Worm (Caenorhabditis elegans): ENCODE measurements around the gene sdz-8.
"Not testable (repeated sequence)": the region's sequence is repeated elsewhere in the genome, so short reads cannot be mapped to it uniquely, and the experiment has no call there.

The sdz-8 gene

DNA sequence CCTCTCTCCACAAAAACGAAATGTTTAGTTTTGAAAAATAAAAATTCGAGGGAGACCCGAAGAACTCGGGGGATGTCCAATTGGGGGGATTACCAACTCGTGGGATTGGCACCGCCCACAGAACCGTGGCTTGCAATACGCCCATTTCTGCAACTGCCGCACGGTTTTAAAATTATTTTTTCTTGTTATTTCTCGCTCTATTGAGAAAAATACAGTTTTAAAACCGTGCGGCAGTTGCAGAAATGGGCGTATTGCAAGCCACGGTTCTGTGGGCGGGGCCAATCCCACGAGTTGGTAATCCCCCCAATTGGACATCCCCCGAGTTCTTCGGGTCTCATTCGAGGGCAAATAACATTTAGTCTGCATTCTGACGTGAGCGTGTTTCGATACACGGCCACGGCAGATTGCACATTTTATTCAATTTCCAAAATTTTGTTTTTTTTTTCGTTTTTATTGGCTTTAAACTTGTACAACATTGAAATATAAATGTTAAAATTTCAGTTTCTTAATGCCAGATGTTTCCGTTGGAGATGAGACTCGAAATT, 11.1 kb downstream of the sdz-8 start, which contains the start of the genes C55A6.1 and C55A6.10:
Gene C55A6.1 (minus strand): TSS at position 116 of the 545 bp plus-strand sequence.
Gene C55A6.10 (plus strand): TSS at position 495 of the 545 bp plus-strand sequence.
- TF ChIP-seq unc-62 (GFP tag; optimal IDR thresholded peaks at IDR 0.05) = not testable (repeated sequence)

DNA sequence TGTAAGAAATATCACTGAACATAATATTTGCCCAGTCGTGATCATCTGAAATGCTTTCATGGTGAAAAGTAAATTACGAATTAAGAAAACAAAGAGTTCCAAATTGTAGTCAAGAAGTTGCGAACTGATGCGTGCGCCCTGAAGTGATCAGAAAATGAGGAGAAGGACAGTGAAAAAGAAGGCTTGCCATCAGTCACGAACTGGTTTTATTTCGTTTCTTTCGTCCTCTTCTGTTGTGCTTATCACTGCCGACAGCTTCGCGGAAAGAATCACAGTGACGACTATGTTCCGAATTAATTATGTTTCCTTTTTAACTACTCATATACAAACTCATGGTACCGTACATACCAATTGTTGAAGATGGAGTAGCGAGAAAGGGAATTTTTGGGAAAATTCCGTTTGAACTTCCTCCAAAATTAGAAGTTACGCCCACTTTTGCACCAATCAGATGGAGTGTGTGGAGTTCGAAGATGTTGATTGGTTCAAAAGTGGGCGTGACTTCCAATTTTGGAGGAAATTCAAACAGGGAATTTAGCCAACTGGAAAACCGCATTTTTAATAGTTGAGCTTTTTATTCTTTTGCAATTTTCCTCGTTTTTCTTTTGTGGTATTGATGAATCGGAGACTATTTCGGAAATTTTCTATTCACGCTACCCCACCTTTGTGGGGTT, 12.8 kb downstream of the sdz-8 start, which contains the start of gene C55A6.12:
Gene C55A6.12 (minus strand): TSS at position 51 of the 671 bp plus-strand sequence.
- TF ChIP-seq unc-62 (GFP tag; optimal IDR thresholded peaks at IDR 0.05) = no peak

DNA sequence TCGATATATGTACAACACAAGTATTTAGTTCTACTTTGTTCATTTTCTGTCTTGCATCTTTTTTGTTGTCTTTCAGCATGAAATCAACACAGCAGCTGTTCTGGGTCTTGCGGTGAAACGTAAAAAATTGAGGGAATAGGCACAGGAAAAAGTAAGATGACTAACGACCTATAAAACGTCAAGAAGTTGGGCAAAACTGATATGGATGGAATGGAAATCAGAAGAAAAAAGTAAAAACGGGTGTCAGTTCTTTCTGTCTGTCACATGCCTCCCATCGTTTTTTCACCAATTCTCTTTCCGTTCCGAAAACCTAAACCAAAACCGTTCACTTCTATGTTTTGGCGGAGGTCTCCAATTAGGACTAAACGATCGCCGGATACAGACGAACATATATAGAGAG, 15.0 kb downstream of the sdz-8 start:
- TF ChIP-seq unc-62 (GFP tag; optimal IDR thresholded peaks at IDR 0.05) = no peak

DNA sequence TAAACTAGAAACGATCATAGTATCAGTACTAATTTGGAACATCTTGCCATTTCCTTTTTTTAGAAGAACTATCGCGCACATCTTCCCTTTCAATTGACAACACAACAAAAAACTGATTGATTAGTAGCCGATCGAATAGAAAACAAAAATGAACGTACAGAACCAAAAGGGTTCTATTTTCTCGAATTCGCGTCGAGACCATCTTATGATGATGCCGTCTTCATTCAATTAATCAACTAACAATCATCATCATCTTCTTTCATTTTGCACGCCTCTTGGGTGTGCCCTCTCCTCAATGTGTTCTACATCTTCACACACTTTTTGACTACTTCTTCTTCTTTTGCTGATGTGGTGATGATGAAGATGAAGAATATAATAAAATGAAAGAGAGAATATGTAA, 16.2 kb downstream of the sdz-8 start:
- TF ChIP-seq unc-62 (GFP tag; optimal IDR thresholded peaks at IDR 0.05) = no peak

DNA sequence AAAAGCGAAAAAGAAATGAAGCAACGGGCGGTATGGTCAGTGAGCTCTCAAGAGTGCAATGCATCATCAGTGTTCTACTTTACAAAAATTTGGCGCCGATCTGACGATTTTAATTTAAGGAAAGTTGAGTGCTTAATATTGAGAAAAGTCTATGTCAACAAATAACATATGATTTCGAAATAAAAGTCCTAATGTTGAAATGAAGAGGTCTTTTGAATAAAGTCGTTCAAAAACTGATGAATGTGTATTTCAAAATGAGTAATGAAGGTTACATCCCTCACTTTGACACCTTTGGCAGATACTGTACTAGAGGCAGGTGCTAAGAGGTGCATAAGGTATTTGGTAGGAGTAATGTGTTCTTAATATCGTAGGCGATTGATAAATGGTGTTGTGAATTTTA, 18.5 kb downstream of the sdz-8 start:
- TF ChIP-seq unc-62 (GFP tag; optimal IDR thresholded peaks at IDR 0.05) = no peak

DNA sequence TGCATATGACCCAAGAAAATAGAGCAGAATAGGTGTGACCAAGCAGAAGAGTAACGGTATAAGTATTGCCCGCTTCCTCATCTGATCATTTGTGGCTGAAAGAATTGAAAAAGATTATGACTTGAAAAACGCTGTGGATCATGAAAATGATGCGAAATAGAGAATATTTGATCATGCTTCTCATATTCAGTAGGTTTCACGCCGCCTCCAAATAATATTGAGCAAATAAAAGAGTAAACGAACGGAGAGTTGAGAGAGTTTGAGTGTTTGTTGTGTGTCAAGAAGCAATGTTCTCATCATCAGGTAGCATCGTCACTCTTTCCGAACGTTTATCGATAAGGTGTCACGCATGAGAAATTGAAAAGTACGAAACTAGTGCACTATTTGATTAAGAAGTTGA, 19.7 kb downstream of the sdz-8 start, which contains the start of gene htrl-1:
Gene htrl-1 (minus strand): TSS at position 101 of the 400 bp plus-strand sequence.
- TF ChIP-seq unc-62 (GFP tag; optimal IDR thresholded peaks at IDR 0.05) = no peak

DNA sequence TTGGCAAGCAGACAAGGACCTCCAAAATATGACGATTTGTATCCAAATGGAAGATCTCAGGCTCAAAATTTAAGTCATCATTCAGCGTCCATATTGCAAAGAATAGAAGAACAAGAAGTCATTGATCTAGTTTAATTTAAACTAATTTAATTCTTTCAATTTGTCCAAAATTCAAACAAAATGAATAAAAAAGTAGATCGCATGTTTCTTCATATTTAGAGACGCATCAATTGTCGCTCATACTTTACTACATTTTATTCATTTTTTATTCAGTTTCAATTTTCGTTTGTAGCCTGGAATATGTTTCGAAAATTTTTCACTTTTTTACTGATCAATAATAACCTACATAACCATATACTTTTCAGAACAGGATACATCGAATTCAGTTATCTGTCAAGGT, 23.5 kb downstream of the sdz-8 start, which contains the start of gene T11F9.21:
Gene T11F9.21 (plus strand): TSS at position 301 of the 400 bp plus-strand sequence.
- TF ChIP-seq unc-62 (GFP tag; optimal IDR thresholded peaks at IDR 0.05) = no peak

DNA sequence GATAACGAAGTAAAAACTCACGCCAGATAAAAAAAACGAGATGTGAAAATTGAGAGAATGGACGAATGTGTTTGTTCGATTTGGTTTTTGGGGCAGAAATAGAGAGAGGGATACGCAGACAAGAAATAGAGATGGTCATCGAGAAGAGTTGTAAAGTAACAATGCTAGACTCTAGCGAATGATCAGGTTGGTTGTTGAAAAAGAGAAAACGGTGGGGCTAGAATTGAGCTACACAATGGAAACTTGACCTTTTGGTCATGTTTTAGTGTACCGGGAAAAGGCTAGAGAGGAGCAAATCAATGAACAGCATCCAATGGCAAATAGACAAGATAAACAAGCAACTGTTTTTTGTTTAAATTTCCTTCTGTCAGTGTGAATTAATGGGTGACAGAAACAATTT, 25.6 kb downstream of the sdz-8 start, which contains the start of gene dhs-19:
Gene dhs-19 (minus strand): TSS at position 101 of the 400 bp plus-strand sequence.
- TF ChIP-seq unc-62 (GFP tag; optimal IDR thresholded peaks at IDR 0.05) = no peak

DNA sequence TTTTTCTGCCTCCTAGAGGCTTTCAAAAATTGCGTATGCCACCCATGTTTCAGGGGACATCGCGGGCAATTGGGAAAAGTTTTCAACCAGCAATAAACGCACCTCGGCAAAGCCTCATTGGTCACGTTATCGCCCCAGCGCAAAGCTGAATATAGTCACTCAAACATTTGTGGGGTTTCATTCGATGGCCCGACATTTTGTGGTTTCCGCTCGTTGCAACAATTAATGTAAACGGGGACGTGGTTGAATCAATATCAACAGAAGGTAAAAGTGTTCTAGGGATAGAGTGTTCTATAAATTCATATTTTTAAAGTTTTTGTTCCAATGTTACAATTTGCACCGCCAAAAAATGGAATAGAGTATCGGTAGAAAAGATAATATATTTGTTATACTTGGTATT, 27.7 kb downstream of the sdz-8 start:
- TF ChIP-seq unc-62 (GFP tag; optimal IDR thresholded peaks at IDR 0.05) = no peak

DNA sequence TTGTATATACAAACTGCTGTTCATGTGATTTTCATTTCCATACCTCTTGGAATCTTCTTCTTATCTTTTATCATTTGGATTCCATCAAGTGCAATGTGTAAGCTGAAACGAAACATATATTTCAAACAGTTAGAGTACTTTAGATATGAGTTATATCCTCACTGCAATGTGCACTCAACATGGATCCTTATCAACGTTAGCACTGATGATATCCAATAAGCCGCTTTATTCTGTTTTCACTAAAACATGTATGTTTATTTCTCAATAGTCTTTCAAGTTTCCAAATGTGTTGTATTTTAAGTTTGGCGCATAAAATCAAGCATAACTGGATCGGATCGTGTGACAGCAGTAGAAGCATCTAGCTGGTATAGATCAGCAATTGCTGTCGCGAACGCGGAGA, 29.3 kb downstream of the sdz-8 start, which contains the start of gene T11F9.10:
Gene T11F9.10 (plus strand): TSS at position 301 of the 400 bp plus-strand sequence.
- no peak for TF ChIP-seq unc-62 (GFP tag; optimal IDR thresholded peaks at IDR 0.05)

DNA sequence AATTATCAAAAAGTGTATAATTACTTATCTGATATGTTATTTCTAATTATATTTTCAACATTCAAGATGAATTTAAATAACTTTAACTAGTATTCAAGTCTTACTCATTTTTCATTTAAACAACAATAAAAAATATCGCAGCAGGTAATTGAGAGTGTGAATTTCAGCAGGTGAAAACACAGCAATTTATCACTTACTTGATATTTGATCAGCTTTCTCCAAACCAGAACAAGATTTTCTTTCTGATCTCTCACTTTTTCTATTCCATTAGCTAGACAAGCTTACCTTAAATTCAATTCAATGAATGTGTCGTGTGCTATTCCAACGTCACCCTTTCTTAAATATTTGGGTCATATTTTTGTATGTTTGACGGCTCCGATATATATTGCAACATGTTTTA, 30.4 kb downstream of the sdz-8 start, which contains the start of gene srh-1:
Gene srh-1 (plus strand): TSS at position 301 of the 400 bp plus-strand sequence.
- TF ChIP-seq unc-62 (GFP tag; optimal IDR thresholded peaks at IDR 0.05) = no peak

DNA sequence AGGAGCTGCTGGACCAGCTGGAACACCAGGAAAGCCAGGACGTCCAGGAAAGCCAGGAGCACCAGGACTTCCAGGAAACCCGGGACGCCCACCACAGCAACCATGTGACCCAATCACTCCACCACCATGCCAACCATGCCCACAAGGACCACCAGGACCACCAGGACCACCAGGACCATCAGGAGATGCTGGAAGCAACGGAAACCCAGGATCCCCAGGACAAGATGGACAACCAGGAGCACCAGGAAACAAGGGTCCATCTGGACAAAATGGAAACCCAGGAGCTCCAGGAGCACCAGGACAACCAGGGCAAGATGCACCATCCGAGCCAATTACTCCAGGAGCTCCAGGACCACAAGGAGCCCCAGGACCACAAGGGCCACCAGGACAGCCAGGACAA, 31.6 kb downstream of the sdz-8 start:
- TF ChIP-seq unc-62 (GFP tag; optimal IDR thresholded peaks at IDR 0.05) = no peak

DNA sequence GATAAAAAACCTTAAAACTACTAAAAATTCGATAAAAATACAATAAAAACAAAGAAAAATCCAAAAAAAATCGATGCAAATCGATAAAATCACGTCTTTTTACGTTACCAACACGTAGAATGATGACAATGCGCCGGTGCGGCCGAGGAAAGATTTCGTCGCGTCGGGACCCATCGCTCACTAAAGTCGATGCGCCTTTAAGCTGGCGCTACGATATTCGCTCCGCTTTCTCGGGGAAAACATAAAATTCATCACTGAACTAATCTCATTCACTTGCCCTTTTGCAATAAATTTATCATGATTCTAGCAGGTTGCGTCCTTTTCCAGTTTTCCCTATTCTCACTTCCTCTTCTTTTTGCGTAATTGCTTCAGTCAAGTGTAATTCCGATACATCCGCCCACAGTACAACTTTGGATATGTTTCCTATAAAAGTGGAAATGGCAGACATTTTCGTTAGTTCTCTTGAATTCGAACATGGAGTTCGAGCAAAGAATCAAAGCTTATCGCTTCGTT, 32.4 kb downstream of the sdz-8 start, which contains the start of gene col-157:
Gene col-157 (plus strand): TSS at position 463 of the 513 bp plus-strand sequence.
- TF ChIP-seq unc-62 (GFP tag; optimal IDR thresholded peaks at IDR 0.05) = not testable (repeated sequence)

DNA sequence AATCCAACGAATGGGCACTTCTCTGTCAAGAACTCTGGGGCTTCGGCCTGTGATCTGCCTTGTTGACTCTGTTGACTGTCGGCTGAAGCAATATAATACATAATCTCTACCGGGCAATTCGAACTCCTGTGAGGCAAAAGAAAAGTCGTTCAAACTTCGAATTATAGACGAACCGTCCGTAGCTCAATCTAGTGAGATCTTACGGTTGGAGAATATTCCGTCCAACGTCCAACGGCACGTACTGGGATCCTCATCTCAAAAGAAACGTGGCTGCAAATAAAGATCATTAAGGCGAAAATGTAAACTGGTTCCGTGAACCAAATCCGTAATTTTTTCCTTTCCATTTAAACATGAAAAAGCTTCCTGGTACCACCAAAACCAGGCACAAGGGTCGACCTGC, 35.3 kb downstream of the sdz-8 start, which contains the start of gene T11F9.14:
Gene T11F9.14 (minus strand): TSS at position 101 of the 400 bp plus-strand sequence.
- TF ChIP-seq unc-62 (GFP tag; optimal IDR thresholded peaks at IDR 0.05) = not testable (repeated sequence)

DNA sequence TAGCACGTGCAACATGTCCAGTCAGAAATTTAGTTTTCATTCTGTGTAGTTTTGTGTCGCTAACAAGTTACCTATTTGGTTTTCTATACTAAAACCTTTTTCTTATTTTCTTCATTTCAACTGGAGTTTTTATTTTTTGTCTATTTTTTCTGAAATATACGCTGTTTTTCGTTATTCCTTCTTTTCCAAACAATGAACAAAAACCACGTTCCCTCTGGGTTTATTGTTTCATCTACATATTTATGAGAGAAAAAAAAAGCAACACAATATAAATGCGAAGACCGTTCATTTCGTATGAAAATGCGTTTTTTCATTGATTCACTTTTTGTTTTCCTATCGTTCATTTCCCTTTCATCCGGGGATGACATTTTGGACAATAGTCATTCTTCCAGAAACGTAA, 36.6 kb downstream of the sdz-8 start, which contains the start of gene T11F9.22:
Gene T11F9.22 (plus strand): TSS at position 301 of the 400 bp plus-strand sequence.
- TF ChIP-seq unc-62 (GFP tag; optimal IDR thresholded peaks at IDR 0.05) = no peak

DNA sequence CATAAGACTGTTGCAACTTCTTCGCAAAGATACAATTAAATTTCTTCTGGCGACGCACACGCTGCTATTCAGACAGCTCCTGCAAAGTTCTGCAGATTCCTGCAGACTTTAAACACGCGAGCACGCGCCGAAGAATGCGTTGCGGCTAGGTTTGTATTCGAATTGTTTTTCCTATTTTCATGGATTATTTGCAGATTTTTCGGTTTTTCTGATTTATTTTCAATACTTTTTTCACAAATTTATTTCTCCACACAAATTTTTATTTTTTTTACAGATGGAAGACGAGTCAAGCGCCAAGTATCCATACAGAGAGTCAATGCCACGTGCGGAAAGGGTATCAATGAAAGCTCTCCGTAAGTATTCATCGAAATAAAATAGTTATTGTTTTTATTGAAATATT, 40.4 kb downstream of the sdz-8 start, which contains the start of gene T11F9.7:
Gene T11F9.7 (plus strand): TSS at position 301 of the 400 bp plus-strand sequence.
- TF ChIP-seq unc-62 (GFP tag; optimal IDR thresholded peaks at IDR 0.05) = not testable (repeated sequence)

Data from whole organism, dauer.